Worm (Caenorhabditis elegans) whole organism, L4 larva: ENCODE results near the gene T04H1.12.

ENCODE experiments used
- Y5F2A.4 ChIP-seq: fragments of 200-800 bp; sonication (Bioruptor generic); optimal IDR thresholded peaks from 2 replicates; lab custom pipeline; 2018; ENCODE audit warnings: mild to moderate bottlenecking, missing genetic modification characterization, missing compliant biosample characterization
- attf-4 ChIP-seq: sonication (generic microtip); optimal IDR thresholded peaks from 3 replicates; lab custom pipeline; 2017; ENCODE audit warnings: missing biosample characterization, missing genetic modification characterization
- pqm-1 ChIP-seq: sonication (generic microtip); optimal IDR thresholded peaks from 2 replicates; lab custom pipeline; 2017; ENCODE audit warnings: missing biosample characterization, missing genetic modification characterization
- unc-62 ChIP-seq, 3 experiments: fragments of 150-350 bp in 1 of 3; sonication (generic microtip); optimal IDR thresholded peaks in 2 of 3; peaks in 1 of 3; 1 replicate in 1 of 3; 2 replicates in 2 of 3; lab custom pipeline; 2014 to 2017; ENCODE audit warnings: missing biosample characterization in 3 of 3, missing genetic modification characterization in 3 of 3, missing genetic modification reagents in 3 of 3, missing genotype in 1 of 3

- TF ChIP-seq pqm-1 (tag; lab: Kevin White, UChicago) (no peak), Y5F2A.4 (GFP tag; lab: Kevin White, UChicago) (no peak), unc-62 (GFP tag; optimal IDR thresholded peaks at IDR 0.05 in 1 of 2; lab: Kevin White, UChicago) (no peak), unc-62 (tag; optimal IDR thresholded peaks at IDR 0.05; lab: Kevin White, UChicago) (no peak), attf-4 (tag; lab: Kevin White, UChicago) (no peak)
Measured at ce11 chrV:12295520-12295919, 40.1 kb downstream of the T04H1.12 start.
